Worm (Caenorhabditis elegans) whole organism, mixed stage, embryonic: Measurements from ENCODE around the gene C32D5.8.

Experiments used
- blmp-1 ChIP-seq: fragments of 150-350 bp; optimal IDR thresholded peaks from 2 replicates; lab custom pipeline; 2014; ENCODE audit warnings: missing biosample characterization, missing genetic modification characterization
- elt-3 ChIP-seq: fragments of 150-350 bp; optimal IDR thresholded peaks from 2 replicates; lab custom pipeline; 2014; ENCODE audit warnings: missing biosample characterization, missing genetic modification characterization
- lin-13 ChIP-seq: fragments of 150-350 bp; optimal IDR thresholded peaks from 2 replicates; lab custom pipeline; 2014; ENCODE audit warnings: missing biosample characterization, missing genetic modification characterization
- mab-5 ChIP-seq: fragments of 150-350 bp; optimal IDR thresholded peaks from 2 replicates; lab custom pipeline; 2014; ENCODE audit warnings: missing biosample characterization, missing genetic modification characterization
- nhr-12 ChIP-seq: fragments of 150-350 bp; optimal IDR thresholded peaks from 2 replicates; lab custom pipeline; 2014; ENCODE audit warnings: missing biosample characterization, missing genetic modification characterization
- nhr-28 ChIP-seq: fragments of 150-350 bp; optimal IDR thresholded peaks from 2 replicates; lab custom pipeline; 2014; ENCODE audit warnings: missing biosample characterization, missing genetic modification characterization
- nhr-76 ChIP-seq: sonication (generic microtip); optimal IDR thresholded peaks from 2 replicates; lab custom pipeline; 2017; ENCODE audit warnings: missing biosample characterization, missing genetic modification characterization
- pha-4 ChIP-seq: fragments of 150-350 bp; optimal IDR thresholded peaks from 2 replicates; lab custom pipeline; 2018; ENCODE audit warnings: missing biosample characterization, missing genetic modification reagents, missing genetic modification characterization
- unc-39 ChIP-seq: fragments of 150-350 bp; optimal IDR thresholded peaks from 2 replicates; lab custom pipeline; 2014; ENCODE audit warnings: missing biosample characterization, missing genetic modification characterization

DNA sequence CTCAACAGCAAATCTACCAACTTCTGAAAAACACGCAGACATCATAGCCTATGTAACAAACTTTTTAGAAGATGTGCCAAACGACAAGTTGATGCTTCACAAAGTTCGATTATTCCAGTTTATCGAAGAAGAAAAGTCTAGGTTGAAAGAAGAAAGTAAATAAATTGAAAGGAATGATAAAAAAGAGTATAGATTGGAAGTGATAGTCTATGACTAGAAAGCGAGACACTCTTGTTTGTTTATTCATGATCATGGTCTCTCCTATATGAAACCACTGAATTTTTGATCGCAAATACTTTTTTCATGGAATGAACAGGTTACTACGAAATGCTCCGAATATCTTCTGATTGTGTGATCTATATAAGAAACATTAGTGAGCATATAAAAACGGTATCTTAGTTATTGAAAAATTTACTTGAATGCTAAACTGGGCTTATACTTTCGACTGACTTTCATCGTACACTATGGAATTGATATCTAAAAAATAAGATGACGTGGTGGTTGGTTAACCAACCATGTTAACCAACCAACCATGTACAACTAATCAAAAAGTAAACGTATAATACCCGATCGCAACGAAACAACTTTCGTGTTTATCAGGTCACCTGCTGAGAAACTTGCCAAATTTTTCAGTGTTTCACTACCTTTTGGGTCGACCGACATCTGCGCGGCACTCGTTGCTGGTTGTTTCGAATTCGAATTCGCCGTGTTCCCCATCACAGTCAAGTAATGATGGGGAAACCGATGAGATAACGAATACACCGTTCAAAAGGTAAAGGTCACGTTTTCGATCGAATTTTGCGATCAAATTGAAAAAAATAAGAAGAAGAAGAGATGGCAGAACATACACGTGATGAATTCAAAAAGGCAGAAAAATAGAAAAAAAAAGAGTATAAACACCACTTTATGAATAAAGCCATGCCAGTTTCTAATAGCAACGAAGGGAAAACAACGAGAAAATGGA is at the start of gene C32D5.8:
- TF ChIP-seq nhr-28 (tag; lab: Kevin White, UChicago) (no peak), elt-3 (no peak), pha-4 (no peak), blmp-1 (tag; lab: Kevin White, UChicago) (no peak), lin-13 (tag; lab: Kevin White, UChicago) (no peak), nhr-76 (no peak), mab-5 (tag; lab: Kevin White, UChicago) (no peak), nhr-12 (tag; lab: Kevin White, UChicago) (no peak), unc-39 (tag; lab: Kevin White, UChicago) (no peak)
